Fruit fly (Drosophila melanogaster) whole organism, wandering third instar larva: ENCODE measurements around the gene CG17380.

Experiments
- Abd-B ChIP-seq: fragments of >200 bp; optimal IDR thresholded peaks from 2 replicates; lab custom pipeline; 2017; ENCODE audit warnings: missing biosample characterization, missing genetic modification characterization
- CG32264 ChIP-seq: fragments of 200-800 bp; sonication (Bioruptor generic); optimal IDR thresholded peaks from 2 replicates; lab custom pipeline; 2016; ENCODE audit warnings: missing biosample characterization, missing genetic modification characterization
- CG9705 ChIP-seq: fragments of 200-800 bp; sonication (Bioruptor generic); optimal IDR thresholded peaks from 2 replicates; lab custom pipeline; 2018; ENCODE audit warnings: missing biosample characterization, mild to moderate bottlenecking, missing genetic modification characterization
- CrebA ChIP-seq: fragments of 200-800 bp; sonication (Bioruptor generic); optimal IDR thresholded peaks from 2 replicates; lab custom pipeline; 2016; ENCODE audit warnings: missing biosample characterization, mild to moderate bottlenecking, missing genetic modification characterization, borderline replicate concordance
- Dif ChIP-seq: fragments of 200-275, 200-300 bp; sonication (Bioruptor generic); optimal IDR thresholded peaks from 2 replicates; lab custom pipeline; 2018; ENCODE audit warnings: missing biosample characterization, missing genetic modification characterization; ENCODE audit not compliant: partially characterized antibody
- GATAd ChIP-seq: sonication (Bioruptor generic); optimal IDR thresholded peaks from 2 replicates; lab custom pipeline; 2016; ENCODE audit warnings: missing biosample characterization, missing genetic modification characterization
- HLH106 ChIP-seq: fragments of 200-800 bp; optimal IDR thresholded peaks from 3 replicates; lab custom pipeline; 2019; ENCODE audit warnings: missing biosample characterization, mild to moderate bottlenecking, missing genetic modification characterization, moderate library complexity
- Hnf4 ChIP-seq: fragments of 200-800 bp; sonication (Bioruptor generic); optimal IDR thresholded peaks from 2 replicates; lab custom pipeline; 2016; ENCODE audit warnings: missing biosample characterization, mild to moderate bottlenecking, missing genetic modification characterization
- Hr78 ChIP-seq: fragments of >200 bp; optimal IDR thresholded peaks from 2 replicates; lab custom pipeline; 2017; ENCODE audit warnings: missing biosample characterization, missing genetic modification characterization
- Hr83 ChIP-seq: fragments of 200-300 bp; sonication (Bioruptor generic); optimal IDR thresholded peaks from 2 replicates; lab custom pipeline; 2016; ENCODE audit warnings: missing biosample characterization, mild to moderate bottlenecking, missing genetic modification characterization, moderate library complexity; ENCODE audit not compliant: poor library complexity, severe bottlenecking
- Myc ChIP-seq: fragments of >200 bp; optimal IDR thresholded peaks from 2 replicates; lab custom pipeline; 2017
- N ChIP-seq: fragments of >200 bp; optimal IDR thresholded peaks from 2 replicates; lab custom pipeline; 2018; ENCODE audit warnings: missing biosample characterization, missing external identifiers, missing genetic modification characterization
- Rel ChIP-seq, 2 experiments: fragments of 200-800 bp; sonication (Bioruptor generic) in 1 of 2; optimal IDR thresholded peaks; 2 replicates in 1 of 2; 3 replicates in 1 of 2; lab custom pipeline; 2016 to 2019; ENCODE audit warnings: mild to moderate bottlenecking in 2 of 2, missing biosample characterization in 2 of 2, missing genetic modification characterization in 2 of 2, moderate library complexity in 1 of 2
- Sp1 ChIP-seq: fragments of 200-800 bp; sonication (Bioruptor generic); optimal IDR thresholded peaks from 3 replicates; lab custom pipeline; 2019; ENCODE audit warnings: missing biosample characterization, mild to moderate bottlenecking, missing genetic modification characterization, moderate library complexity
- Vsx2 ChIP-seq: fragments of 200-300, 225-300 bp; sonication (Bioruptor generic); optimal IDR thresholded peaks from 2 replicates; lab custom pipeline; 2018; ENCODE audit warnings: missing biosample characterization, missing genetic modification characterization; ENCODE audit not compliant: partially characterized antibody
- br ChIP-seq: fragments of 200-800 bp; sonication (Bioruptor generic); optimal IDR thresholded peaks from 2 replicates; lab custom pipeline; 2016; ENCODE audit warnings: missing biosample characterization, missing genetic modification characterization
- brk ChIP-seq: fragments of 200-800 bp; sonication (Bioruptor generic); optimal IDR thresholded peaks from 2 replicates; lab custom pipeline; 2016; ENCODE audit warnings: missing biosample characterization, mild to moderate bottlenecking, missing genetic modification characterization
- dl ChIP-seq, 2 experiments: fragments of 175-275, 200-275 bp in 1 of 2; fragments of 200-275 bp in 1 of 2; sonication (Bioruptor generic); optimal IDR thresholded peaks; lab custom pipeline; 2018; ENCODE audit warnings: mild to moderate bottlenecking in 2 of 2, missing biosample characterization in 2 of 2, missing genetic modification characterization in 2 of 2, moderate library complexity in 2 of 2; ENCODE audit not compliant: partially characterized antibody in 2 of 2, insufficient read depth in 1 of 2
- dmrt93B ChIP-seq: fragments of 200-800 bp; sonication (Bioruptor generic); optimal IDR thresholded peaks from 2 replicates; lab custom pipeline; 2018; ENCODE audit warnings: missing biosample characterization, mild to moderate bottlenecking, missing genetic modification characterization
- dsf ChIP-seq: sonication (Bioruptor generic); optimal IDR thresholded peaks from 2 replicates; lab custom pipeline; 2016; ENCODE audit warnings: missing biosample characterization, missing genetic modification characterization, borderline replicate concordance
- ey ChIP-seq: fragments of 200-800 bp; sonication (Bioruptor generic); optimal IDR thresholded peaks from 2 replicates; lab custom pipeline; 2016; ENCODE audit warnings: missing biosample characterization, missing genetic modification characterization
- foxo ChIP-seq, 2 experiments: fragments of 200-800 bp; sonication (Bioruptor generic); optimal IDR thresholded peaks; 2 replicates in 1 of 2; 3 replicates in 1 of 2; lab custom pipeline; 2016 to 2017; ENCODE audit warnings: missing biosample characterization in 2 of 2, missing genetic modification characterization in 2 of 2
- fru ChIP-seq: fragments of 200-800 bp; sonication (Bioruptor generic); optimal IDR thresholded peaks from 3 replicates; lab custom pipeline; 2016; ENCODE audit warnings: missing biosample characterization, mild to moderate bottlenecking, missing genetic modification characterization
- jim ChIP-seq: fragments of 175-275, 200-325 bp; sonication (Bioruptor generic); optimal IDR thresholded peaks from 2 replicates; lab custom pipeline; 2016; ENCODE audit warnings: missing biosample characterization, mild to moderate bottlenecking, missing genetic modification characterization
- lola ChIP-seq: fragments of >200 bp; optimal IDR thresholded peaks from 2 replicates; lab custom pipeline; 2017; ENCODE audit warnings: missing biosample characterization, missing genetic modification characterization
- pan ChIP-seq: fragments of >200 bp; optimal IDR thresholded peaks from 2 replicates; lab custom pipeline; 2017
- psq ChIP-seq: fragments of 200-800 bp; sonication (Bioruptor generic); optimal IDR thresholded peaks from 3 replicates; lab custom pipeline; 2017; ENCODE audit warnings: missing biosample characterization, mild to moderate bottlenecking, missing genetic modification characterization, moderate library complexity
- rgr ChIP-seq: fragments of 200-800 bp; sonication (Bioruptor generic); optimal IDR thresholded peaks from 3 replicates; lab custom pipeline; 2016; ENCODE audit warnings: missing biosample characterization, mild to moderate bottlenecking, missing genetic modification characterization
- sage ChIP-seq: fragments of 200-800 bp; sonication (Bioruptor generic); optimal IDR thresholded peaks from 2 replicates; lab custom pipeline; 2016; ENCODE audit warnings: missing biosample characterization, mild to moderate bottlenecking, missing genetic modification characterization
- sv ChIP-seq: fragments of 200-800 bp; sonication (Bioruptor generic); optimal IDR thresholded peaks from 3 replicates; lab custom pipeline; 2016; ENCODE audit warnings: missing biosample characterization, missing genetic modification characterization
- tai ChIP-seq: sonication (Bioruptor generic); optimal IDR thresholded peaks from 2 replicates; lab custom pipeline; 2016; ENCODE audit warnings: missing biosample characterization, missing genetic modification characterization
- usp ChIP-seq: fragments of >200 bp; optimal IDR thresholded peaks from 2 replicates; lab custom pipeline; 2017; ENCODE audit warnings: missing biosample characterization, missing genetic modification characterization
- woc ChIP-seq: sonication (Bioruptor generic); optimal IDR thresholded peaks from 2 replicates; lab custom pipeline; 2016; ENCODE audit warnings: missing biosample characterization, mild to moderate bottlenecking, missing genetic modification characterization

The CG17380 gene

dm6 chr3R:23363515-23364124 lies 39.9 kb downstream of the CG17380 start, which contains the start of gene CG4408 (continued):
- TF ChIP-seq rgr (GFP tag; lab: Kevin White, UChicago) (peak; percentile 90), Hr83 (GFP tag; lab: Kevin White, UChicago) (no peak), woc (GFP tag; lab: Kevin White, UChicago) (peak; percentile 86), sv (GFP tag; lab: Kevin White, UChicago) (peak; percentile 14), Hr78 (GFP tag; lab: Kevin White, UChicago) (no peak), Myc (lab: Kevin White, UChicago) (no peak), usp (GFP tag; lab: Kevin White, UChicago) (no peak), GATAd (GFP tag; lab: Kevin White, UChicago) (peak; percentile 52), fru (peak; percentile 91), dmrt93B (GFP tag; lab: Kevin White, UChicago) (peak; percentile 80), sage (GFP tag; lab: Kevin White, UChicago) (peak; percentile 75), foxo (GFP tag; optimal IDR thresholded peaks at IDR 0.05; lab: Kevin White, UChicago) (peak in 1 of 2 experiments; percentile 93), ey (GFP tag; lab: Kevin White, UChicago) (peak; percentile 95)

- TF ChIP-seq brk (no peak), dl (GFP tag; optimal IDR thresholded peaks at IDR 0.05; lab: Kevin White, UChicago; ENCODE audit: insufficient read depth in 1 of 2, partially characterized antibody in 2 of 2) (no peak), sv (GFP tag; lab: Kevin White, UChicago) (no peak), GATAd (GFP tag; lab: Kevin White, UChicago) (no peak), rgr (GFP tag; lab: Kevin White, UChicago) (no peak), N (GFP tag; lab: Kevin White, UChicago) (no peak), Sp1 (GFP tag; lab: Kevin White, UChicago) (no peak), Hnf4 (GFP tag; lab: Kevin White, UChicago) (no peak)
Measured at dm6 chr3R:23360356-23360755, 43.2 kb downstream of the CG17380 start.

- TF ChIP-seq br (GFP tag; lab: Kevin White, UChicago) (no peak), HLH106 (tag; lab: Kevin White, UChicago) (no peak), fru (no peak), N (GFP tag; lab: Kevin White, UChicago) (no peak), CG9705 (no peak), Hnf4 (GFP tag; lab: Kevin White, UChicago) (no peak), CG32264 (no peak), pan (lab: Kevin White, UChicago) (no peak), GATAd (GFP tag; lab: Kevin White, UChicago) (no peak), usp (GFP tag; lab: Kevin White, UChicago) (no peak), psq (no peak), brk (no peak), woc (GFP tag; lab: Kevin White, UChicago) (no peak), dmrt93B (GFP tag; lab: Kevin White, UChicago) (no peak), tai (no peak), lola (GFP tag; lab: Kevin White, UChicago) (no peak), dsf (no peak), Abd-B (GFP tag; lab: Kevin White, UChicago) (no peak), CrebA (GFP tag; lab: Kevin White, UChicago) (no peak)
Measured at dm6 chr3R:23359420-23359819, 44.1 kb downstream of the CG17380 start.

- peak; percentile 25 for TF ChIP-seq HLH106 (tag; lab: Kevin White, UChicago)
- TF ChIP-seq brk = no peak
- TF ChIP-seq jim (GFP tag; lab: Kevin White, UChicago) = no peak
- TF ChIP-seq rgr (GFP tag; lab: Kevin White, UChicago) = peak; percentile 32
- no peak for TF ChIP-seq Rel (GFP tag; optimal IDR thresholded peaks at IDR 0.05; lab: Kevin White, UChicago)
- TF ChIP-seq Rel (tag; optimal IDR thresholded peaks at IDR 0.05; lab: Kevin White, UChicago) = peak; percentile 42
- TF ChIP-seq Dif (GFP tag; lab: Kevin White, UChicago) = no peak
- peak; percentile 46 for TF ChIP-seq Myc (lab: Kevin White, UChicago)
- no peak for TF ChIP-seq Vsx2 (GFP tag; lab: Kevin White, UChicago)
- TF ChIP-seq Sp1 (GFP tag; lab: Kevin White, UChicago) = peak; percentile 56
Measured at dm6 chr3R:23358565-23359138, 44.9 kb downstream of the CG17380 start, which contains the start of gene RpS3. Gene RpS3, plus strand, starts transcription at chr3R:23358812.
